Worm (Caenorhabditis elegans): Measurements from ENCODE around the gene C02E7.7.

- TF ChIP-seq flt-1 (GFP tag; IDR thresholded peaks at IDR 0.05) (no peak), T22C8.4 (GFP tag; IDR thresholded peaks at IDR 0.05) (no peak)
Observed at ce11 chrV:4926371-4926770, 8.0 kb upstream of the C02E7.7 start, which contains the start of gene srh-21.

Measured in whole organism, midembryonic.